Worm (Caenorhabditis elegans): ENCODE data around the gene irld-67.

- TF ChIP-seq jun-1 (tag; optimal IDR thresholded peaks at IDR 0.05), result no peak
- TF ChIP-seq mml-1 (tag; optimal IDR thresholded peaks at IDR 0.05), result no peak
- no peak for TF ChIP-seq nhr-237 (tag; optimal IDR thresholded peaks at IDR 0.05)
- TF ChIP-seq nhr-25 (tag; optimal IDR thresholded peaks at IDR 0.05), result no peak
Measured at ce11 chrII:2925806-2926558, 8.3 kb downstream of the irld-67 start.
